Fruit fly (Drosophila melanogaster) whole organism, embryonic: ENCODE data around the gene CG45544.
A peak's percentile ranks its signal among the peaks of the same experiment; 100 is the strongest.

Experiments
- Awh ChIP-seq: fragments of 200-800 bp; sonication (Bioruptor generic); IDR thresholded peaks from 2 replicates; pipeline ENCODE4, ENCODE4 v1.3.6; 2022; ENCODE audit warnings: missing biosample characterization, missing genetic modification characterization
- CG10209 ChIP-seq: fragments of 200-800 bp; sonication (Bioruptor generic); optimal IDR thresholded peaks from 3 replicates; lab custom pipeline; 2017; ENCODE audit warnings: missing biosample characterization, mild to moderate bottlenecking, missing genetic modification characterization, missing genetic modification reagents
- CG13296 ChIP-seq: fragments of 200-800 bp; sonication (Bioruptor generic); optimal IDR thresholded peaks from 3 replicates; lab custom pipeline; 2018; ENCODE audit warnings: missing biosample characterization, mild to moderate bottlenecking, missing genetic modification characterization
- CG13424 ChIP-seq: fragments of 200-800 bp; sonication (Bioruptor generic); optimal IDR thresholded peaks from 2 replicates; lab custom pipeline; 2019; ENCODE audit warnings: missing biosample characterization, mild to moderate bottlenecking, missing genetic modification characterization, moderate library complexity
- CG13624 ChIP-seq: fragments of 200-800 bp; sonication (Bioruptor generic); optimal IDR thresholded peaks from 2 replicates; lab custom pipeline; 2016; ENCODE audit warnings: missing biosample characterization, missing genetic modification characterization
- CG17359 ChIP-seq: fragments of 200-800 bp; sonication (Bioruptor generic); optimal IDR thresholded peaks from 3 replicates; lab custom pipeline; 2018; ENCODE audit warnings: missing biosample characterization, mild to moderate bottlenecking, missing genetic modification characterization, moderate library complexity
- CG1792 ChIP-seq: fragments of 200-800 bp; sonication (Bioruptor generic); optimal IDR thresholded peaks from 2 replicates; lab custom pipeline; 2016; ENCODE audit warnings: missing biosample characterization, missing genetic modification characterization
- CG18262 ChIP-seq: fragments of 200-800 bp; optimal IDR thresholded peaks from 3 replicates; lab custom pipeline; 2019; ENCODE audit warnings: missing biosample characterization, mild to moderate bottlenecking, missing genetic modification characterization, moderate library complexity
- CG18599 ChIP-seq: fragments of 200-800 bp; sonication (Bioruptor generic); optimal IDR thresholded peaks from 3 replicates; lab custom pipeline; 2017; ENCODE audit warnings: missing biosample characterization, missing genetic modification characterization, mild to moderate bottlenecking, moderate library complexity, missing genetic modification reagents
- CG18764 ChIP-seq: fragments of 200-800 bp; sonication (Bioruptor generic); optimal IDR thresholded peaks from 3 replicates; lab custom pipeline; 2016; ENCODE audit warnings: missing biosample characterization, missing genetic modification characterization
- CG2678 ChIP-seq: fragments of 200-800 bp; sonication (Bioruptor generic); optimal IDR thresholded peaks from 3 replicates; lab custom pipeline; 2019; ENCODE audit warnings: missing biosample characterization, mild to moderate bottlenecking, missing genetic modification characterization, moderate library complexity
- CG30431 ChIP-seq: fragments of 200-800 bp; sonication (Bioruptor generic); optimal IDR thresholded peaks from 2 replicates; lab custom pipeline; 2017; ENCODE audit warnings: missing biosample characterization, missing genetic modification characterization
- CG31224 ChIP-seq: fragments of 200-800 bp; sonication (Bioruptor generic); IDR thresholded peaks from 2 replicates; pipeline ENCODE4 v1.3.6; 2022; ENCODE audit warnings: missing biosample characterization, missing genetic modification characterization
- CG31388 ChIP-seq: fragments of 200-800 bp; sonication (Bioruptor generic); optimal IDR thresholded peaks from 2 replicates; lab custom pipeline; 2016; ENCODE audit warnings: missing biosample characterization, missing genetic modification characterization
- CG32532 ChIP-seq: fragments of 200-800 bp; sonication (Bioruptor generic); IDR thresholded peaks from 2 replicates; pipeline ENCODE4 v1.3.6; 2022; ENCODE audit warnings: missing biosample characterization, missing genetic modification characterization
- CG3726 ChIP-seq: fragments of 200-800 bp; sonication (Bioruptor generic); IDR thresholded peaks from 3 replicates; pipeline ENCODE4, ENCODE4 v1.3.6; 2022; ENCODE audit warnings: missing biosample characterization, missing genetic modification characterization
- CG3847 ChIP-seq: fragments of 200-800 bp; sonication (Bioruptor generic); IDR thresholded peaks from 2 replicates; pipeline ENCODE4 v1.3.6; 2022; ENCODE audit warnings: missing biosample characterization, missing genetic modification characterization
- CG4282 ChIP-seq: fragments of 200-800 bp; sonication (Bioruptor generic); optimal IDR thresholded peaks from 2 replicates; lab custom pipeline; 2016; ENCODE audit warnings: missing biosample characterization, missing genetic modification characterization
- CG6272 ChIP-seq: fragments of 200-800 bp; sonication (Bioruptor generic); IDR thresholded peaks from 2 replicates; pipeline ENCODE4 v1.3.6; 2022; ENCODE audit warnings: missing biosample characterization, missing genetic modification characterization
- CG8359 ChIP-seq: fragments of 200-800 bp; sonication (Bioruptor generic); optimal IDR thresholded peaks from 2 replicates; lab custom pipeline; 2017; ENCODE audit warnings: missing biosample characterization, mild to moderate bottlenecking, missing genetic modification characterization, borderline replicate concordance
- CG9437 ChIP-seq: fragments of 200-800 bp; sonication (Bioruptor generic); optimal IDR thresholded peaks from 2 replicates; lab custom pipeline; 2018; ENCODE audit warnings: missing biosample characterization, mild to moderate bottlenecking, missing genetic modification characterization
- Dfd ChIP-seq, 2 experiments: fragments of >200 bp; optimal IDR thresholded peaks; 2 replicates each; lab custom pipeline; 2017; ENCODE audit warnings: missing biosample characterization in 2 of 2, missing genetic modification characterization in 2 of 2
- Doc2 ChIP-seq: fragments of 200-800 bp; sonication (Bioruptor generic); IDR thresholded peaks from 2 replicates; pipeline ENCODE4 v1.3.6; 2022; ENCODE audit warnings: missing biosample characterization, missing genetic modification characterization
- Drgx ChIP-seq: fragments of 200-800 bp; sonication (Bioruptor generic); IDR thresholded peaks from 2 replicates; pipeline ENCODE4 v1.3.6; 2022; ENCODE audit warnings: missing biosample characterization, missing genetic modification characterization
- Ets65A ChIP-seq: fragments of 200-800 bp; sonication (Bioruptor generic); peaks from one replicate; lab custom pipeline; 2016; ENCODE audit warnings: missing biosample characterization, missing genetic modification characterization
- HLH3B ChIP-seq: fragments of 200-800 bp; sonication (Bioruptor generic); IDR thresholded peaks from 2 replicates; pipeline ENCODE4 v1.3.6; 2022; ENCODE audit warnings: missing biosample characterization, missing genetic modification characterization
- Hr39 ChIP-seq: fragments of >200 bp; optimal IDR thresholded peaks from 2 replicates; lab custom pipeline; 2017
- Oli ChIP-seq: fragments of 200-800 bp; sonication (Bioruptor generic); optimal IDR thresholded peaks from 2 replicates; lab custom pipeline; 2018; ENCODE audit warnings: missing biosample characterization, mild to moderate bottlenecking, missing genetic modification characterization, moderate library complexity
- Spps ChIP-seq: fragments of 200-800 bp; sonication (Bioruptor generic); optimal IDR thresholded peaks from 2 replicates; lab custom pipeline; 2018; ENCODE audit warnings: missing biosample characterization, mild to moderate bottlenecking, missing genetic modification characterization
- Stat92E ChIP-seq, 3 experiments: fragments of >200 bp in 2 of 3; fragments of 200-800 bp in 1 of 3; sonication (Bioruptor generic) in 1 of 3; optimal IDR thresholded peaks; 2 replicates each; lab custom pipeline; 2017 to 2019; ENCODE audit warnings: missing biosample characterization in 3 of 3, missing genetic modification characterization in 3 of 3, mild to moderate bottlenecking in 1 of 3, moderate library complexity in 1 of 3
- Trl ChIP-seq, 3 experiments: fragments of >200 bp in 2 of 3; fragments of 200-800 bp in 1 of 3; sonication (Bioruptor generic) in 1 of 3; optimal IDR thresholded peaks; 2 replicates in 1 of 3; 3 replicates in 2 of 3; lab custom pipeline; 2016 to 2017; ENCODE audit warnings: missing biosample characterization in 1 of 3, missing genetic modification characterization in 1 of 3
- abd-A ChIP-seq: fragments of 200-800 bp; sonication (Bioruptor generic); optimal IDR thresholded peaks from 3 replicates; lab custom pipeline; 2019; ENCODE audit warnings: missing biosample characterization, mild to moderate bottlenecking, missing genetic modification characterization, moderate library complexity
- aop ChIP-seq: fragments of 200-800 bp; sonication (Bioruptor generic); IDR thresholded peaks from 2 replicates; pipeline ENCODE4 v1.3.6; 2022; ENCODE audit warnings: missing biosample characterization, missing genetic modification characterization
- cg ChIP-seq: fragments of 200-800 bp; sonication (Bioruptor generic); optimal IDR thresholded peaks from 3 replicates; lab custom pipeline; 2019; ENCODE audit warnings: missing biosample characterization, mild to moderate bottlenecking, missing genetic modification characterization, moderate library complexity
- chif ChIP-seq, 2 experiments: fragments of 200-800 bp; sonication (Bioruptor generic); optimal IDR thresholded peaks; 3 replicates each; lab custom pipeline; 2016; ENCODE audit warnings: missing biosample characterization in 2 of 2, missing genetic modification characterization in 2 of 2
- dimm ChIP-seq: fragments of 200-800 bp; sonication (Bioruptor generic); IDR thresholded peaks from 2 replicates; pipeline ENCODE4 v1.3.6; 2022; ENCODE audit warnings: missing biosample characterization, missing genetic modification characterization
- dmrt11E ChIP-seq: fragments of 200-800 bp; sonication (Bioruptor generic); optimal IDR thresholded peaks from 3 replicates; lab custom pipeline; 2018; ENCODE audit warnings: missing biosample characterization, mild to moderate bottlenecking, missing genetic modification characterization, moderate library complexity
- esg ChIP-seq: fragments of 200-800 bp; sonication (Bioruptor generic); conservative IDR thresholded peaks from 2 replicates; pipeline ENCODE4 v1.3.6; 2022; ENCODE audit warnings: missing biosample characterization, missing genetic modification characterization
- eyg ChIP-seq: fragments of 200-800 bp; sonication (Bioruptor generic); optimal IDR thresholded peaks from 3 replicates; lab custom pipeline; 2016; ENCODE audit warnings: missing biosample characterization, missing genetic modification characterization
- gem ChIP-seq: fragments of 200-800 bp; sonication (Bioruptor generic); optimal IDR thresholded peaks from 2 replicates; lab custom pipeline; 2019; ENCODE audit warnings: missing biosample characterization, mild to moderate bottlenecking, missing genetic modification characterization, moderate library complexity
- kah ChIP-seq: fragments of 200-800 bp; sonication (Bioruptor generic); optimal IDR thresholded peaks from 2 replicates; lab custom pipeline; 2018; ENCODE audit warnings: missing biosample characterization, mild to moderate bottlenecking, missing genetic modification characterization
- kni ChIP-seq: fragments of 200-800 bp; sonication (Bioruptor generic); optimal IDR thresholded peaks from 3 replicates; lab custom pipeline; 2017; ENCODE audit warnings: mild to moderate bottlenecking, missing biosample characterization, missing genetic modification reagents, missing genetic modification characterization
- lbe ChIP-seq: fragments of 200-800 bp; sonication (Bioruptor generic); optimal IDR thresholded peaks from 2 replicates; lab custom pipeline; 2016; ENCODE audit warnings: missing biosample characterization, mild to moderate bottlenecking, missing genetic modification characterization
- nerfin-2 ChIP-seq: fragments of 200-800 bp; sonication (Bioruptor generic); IDR thresholded peaks from 2 replicates; pipeline ENCODE4 v1.3.6; 2022; ENCODE audit warnings: missing biosample characterization, missing genetic modification characterization; ENCODE audit not compliant: partially characterized antibody
- pho ChIP-seq: fragments of 200-800 bp; sonication (Bioruptor generic); optimal IDR thresholded peaks from 2 replicates; lab custom pipeline; 2016; ENCODE audit warnings: missing biosample characterization, missing genetic modification characterization
- pros ChIP-seq: fragments of 200-800 bp; sonication (Bioruptor generic); optimal IDR thresholded peaks from 3 replicates; lab custom pipeline; 2019; ENCODE audit warnings: missing biosample characterization, mild to moderate bottlenecking, missing genetic modification characterization, moderate library complexity
- slou ChIP-seq: fragments of 200-800 bp; sonication (Bioruptor generic); optimal IDR thresholded peaks from 3 replicates; lab custom pipeline; 2016; ENCODE audit warnings: missing biosample characterization, missing genetic modification characterization
- twi ChIP-seq: fragments of 200-800 bp; optimal IDR thresholded peaks from 2 replicates; lab custom pipeline; 2019; ENCODE audit warnings: missing biosample characterization, mild to moderate bottlenecking, missing genetic modification characterization, moderate library complexity

Gene CG45544

dm6 chr3R:29207996-29208395 lies 48.3 kb upstream of the CG45544 start (continued):
- peak; percentile 86 for TF ChIP-seq Oli
- TF ChIP-seq Awh (GFP tag; lab: Robert Waterston, UW), result peak; percentile 68
- TF ChIP-seq lbe (GFP tag; lab: Kevin White, UChicago), result no peak
- TF ChIP-seq CG8359 (GFP tag; lab: Kevin White, UChicago), result peak; percentile 36
- TF ChIP-seq CG18764 (GFP tag; lab: Kevin White, UChicago), result peak; percentile 35
- peak; percentile 79 for TF ChIP-seq CG2678 (tag; lab: Kevin White, UChicago)
- TF ChIP-seq CG4282 (GFP tag; lab: Kevin White, UChicago), result no peak
- TF ChIP-seq pros, result no peak
- TF ChIP-seq Hr39 (lab: Kevin White, UChicago), result no peak
- peak; percentile 26; the same call in 1 of the 2 replicates for TF ChIP-seq aop
- TF ChIP-seq CG13624 (GFP tag; lab: Kevin White, UChicago), result no peak
- no peak for TF ChIP-seq abd-A (tag; lab: Kevin White, UChicago)
- TF ChIP-seq pho (GFP tag; lab: Kevin White, UChicago), result no peak
- TF ChIP-seq twi, result peak; percentile 25
- TF ChIP-seq CG10209, result peak; percentile 70
- peak; percentile 66 for TF ChIP-seq esg (GFP tag; lab: Robert Waterston, UW)
- TF ChIP-seq dimm, result peak; percentile 34; the same call in 1 of the 2 replicates
- TF ChIP-seq CG18599 (GFP tag; lab: Kevin White, UChicago), result peak; percentile 50
- no peak for TF ChIP-seq Doc2
- TF ChIP-seq Stat92E (GFP tag; optimal IDR thresholded peaks at IDR 0.05; lab: Kevin White, UChicago), result no peak
- peak; percentile 53; the same call in 1 of the 3 replicates for TF ChIP-seq CG3726
- no peak for TF ChIP-seq CG31388
- TF ChIP-seq CG13296 (GFP tag; lab: Kevin White, UChicago), result peak; percentile 16
- TF ChIP-seq CG9437 (GFP tag; lab: Kevin White, UChicago), result peak; percentile 41
- peak; percentile 66 for TF ChIP-seq dmrt11E
- TF ChIP-seq gem, result peak; percentile 87
- TF ChIP-seq Spps (tag; lab: Kevin White, UChicago), result peak; percentile 61
- TF ChIP-seq CG1792, result no peak
- TF ChIP-seq CG17359, result peak; percentile 83
- peak; percentile 70 for TF ChIP-seq HLH3B (GFP tag; lab: Robert Waterston, UW)
- TF ChIP-seq kah (GFP tag; lab: Kevin White, UChicago), result peak; percentile 42
- TF ChIP-seq CG3847 (GFP tag; lab: Robert Waterston, UW), result 0 out of 2 replicates have a peak, but pooled peaks have one; percentile 27

dm6 chr3R:29210091-29210490 lies 46.2 kb upstream of the CG45544 start:
- peak; percentile 18 to 24 for TF ChIP-seq Trl (optimal IDR thresholded peaks at IDR 0.05; lab: Kevin White, UChicago)
- TF ChIP-seq Trl (GFP tag; optimal IDR thresholded peaks at IDR 0.05; lab: Kevin White, UChicago), result no peak
- no peak for TF ChIP-seq CG6272 (GFP tag; lab: Robert Waterston, UW)
- peak; percentile 60 for TF ChIP-seq cg (GFP tag; lab: Kevin White, UChicago)

dm6 chr3R:29210542-29211393 lies 45.5 kb upstream of the CG45544 start:
- TF ChIP-seq kni (GFP tag; lab: Kevin White, UChicago) (peak; percentile 95), Ets65A (peak; percentile 9), CG18262 (tag; lab: Kevin White, UChicago) (peak; percentile 47), slou (no peak), lbe (GFP tag; lab: Kevin White, UChicago) (peak; percentile 54), CG13424 (tag; lab: Kevin White, UChicago) (peak; percentile 11), CG30431 (GFP tag; lab: Kevin White, UChicago) (peak; percentile 17), CG31224 (no peak), eyg (GFP tag; lab: Kevin White, UChicago) (no peak), nerfin-2 (no peak), chif (GFP tag; optimal IDR thresholded peaks at IDR 0.05; lab: Kevin White, UChicago) (peak in 1 of 2 experiments; percentile 5), Dfd (GFP tag; optimal IDR thresholded peaks at IDR 0.05; lab: Kevin White, UChicago) (no peak), Drgx (peak; percentile 71), CG32532 (GFP tag; lab: Robert Waterston, UW) (no peak)
